Worm (Caenorhabditis elegans) whole organism, young adult: ENCODE results near the gene Y47D7A.3.

Experiments used
- F52B5.7 ChIP-seq: sonication (generic microtip); optimal IDR thresholded peaks from 2 replicates; lab custom pipeline; 2016; ENCODE audit warnings: mild to moderate bottlenecking, missing genetic modification characterization, missing compliant biosample characterization
- Y56A3A.18 ChIP-seq: fragments of 200-800 bp; sonication (Bioruptor generic); IDR thresholded peaks from 2 replicates; pipeline ENCODE4 v1.3.6; 2022; ENCODE audit warnings: missing genetic modification reagents, missing genetic modification characterization, missing compliant biosample characterization
- Y67H2A.10 ChIP-seq: fragments of 200-800 bp; sonication (Bioruptor generic); conservative IDR thresholded peaks from 2 replicates; pipeline ENCODE4 v1.3.6; 2022; ENCODE audit warnings: missing genetic modification reagents, missing genetic modification characterization, missing compliant biosample characterization
- ama-1 ChIP-seq, 3 experiments: fragments of 150-350 bp in 1 of 3; sonication (generic microtip) in 2 of 3; optimal IDR thresholded peaks; 2 replicates each; lab custom pipeline; 2014 to 2018; ENCODE audit warnings: missing biosample characterization in 2 of 3, missing genetic modification characterization in 2 of 3, missing genetic modification reagents in 2 of 3
- hlh-12 ChIP-seq: sonication (generic microtip); optimal IDR thresholded peaks from 2 replicates; lab custom pipeline; 2016; ENCODE audit warnings: missing genetic modification characterization, missing compliant biosample characterization
- hmg-20 ChIP-seq: fragments of 200-800 bp; sonication (Bioruptor generic); IDR thresholded peaks from 2 replicates; pipeline ENCODE4 v1.3.6; 2022; ENCODE audit warnings: missing genetic modification reagents, missing genetic modification characterization, missing compliant biosample characterization
- mxl-1 ChIP-seq: sonication (generic microtip); optimal IDR thresholded peaks from 2 replicates; lab custom pipeline; 2016; ENCODE audit warnings: missing genetic modification characterization, missing compliant biosample characterization
- snpc-3.4 ChIP-seq: sonication (generic microtip); optimal IDR thresholded peaks from 2 replicates; lab custom pipeline; 2017; ENCODE audit warnings: missing genetic modification characterization, mild to moderate bottlenecking, missing compliant biosample characterization, antibody characterized with exemption, moderate library complexity, missing genotype, missing genetic modification reagents
- xnd-1 ChIP-seq: sonication (generic microtip); optimal IDR thresholded peaks from 2 replicates; lab custom pipeline; 2016; ENCODE audit warnings: missing genotype, missing genetic modification reagents, missing genetic modification characterization, missing compliant biosample characterization
- ztf-22 ChIP-seq: fragments of 200-800 bp; sonication (Bioruptor generic); optimal IDR thresholded peaks from 2 replicates; lab custom pipeline; 2018; ENCODE audit warnings: mild to moderate bottlenecking, missing genetic modification characterization, moderate library complexity, missing compliant biosample characterization

ce11 chrV:4423860-4424401 lies 13.2 kb downstream of the Y47D7A.3 start, which contains the start of the genes Y47D7A.9 and Y47D7A.19:
- TF ChIP-seq Y67H2A.10 (GFP tag; lab: Robert Waterston, UW) (no peak), ama-1 (optimal IDR thresholded peaks at IDR 0.05; lab: Kevin White, UChicago) (no peak), ama-1 (GFP tag; optimal IDR thresholded peaks at IDR 0.05; lab: Kevin White, UChicago) (no peak), hlh-12 (tag; lab: Kevin White, UChicago) (no peak), Y56A3A.18 (GFP tag; lab: Robert Waterston, UW) (no peak), hmg-20 (GFP tag; lab: Robert Waterston, UW) (no peak), F52B5.7 (no peak), snpc-3.4 (no peak), ztf-22 (GFP tag; lab: Kevin White, UChicago) (no peak), mxl-1 (tag; lab: Kevin White, UChicago) (no peak), xnd-1 (tag; lab: Kevin White, UChicago) (no peak)
